Worm (Caenorhabditis elegans): Measurements from ENCODE around the gene str-228.

DNA sequence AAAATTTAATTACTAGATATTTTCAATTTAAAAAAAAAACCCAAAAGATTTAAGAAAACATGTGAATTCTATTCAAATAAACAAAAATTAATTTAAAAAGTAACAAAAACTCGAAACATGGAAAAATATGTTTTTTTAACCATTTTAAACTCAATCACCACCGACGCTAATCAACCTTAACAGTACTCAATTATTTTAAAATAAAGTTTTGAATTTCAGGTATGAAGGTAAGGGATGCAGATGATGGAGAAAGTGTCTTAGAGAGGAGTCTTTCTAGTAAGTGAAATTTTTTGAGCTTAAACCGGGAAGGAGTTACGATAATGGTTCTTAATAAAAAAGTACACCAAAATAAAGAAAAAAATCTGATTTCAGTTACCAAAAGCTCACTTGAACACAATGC lies 46.5 kb upstream of the str-228 start, which contains the start of gene slc-28.1:
- TF ChIP-seq pax-3 (tag; optimal IDR thresholded peaks at IDR 0.05) (no peak), C16A3.4 (tag; optimal IDR thresholded peaks at IDR 0.05) (no peak), sptf-1 (tag; optimal IDR thresholded peaks at IDR 0.05) (no peak), ztf-4 (tag; optimal IDR thresholded peaks at IDR 0.05) (no peak)

Data from whole organism, L1 larva.